Worm (Caenorhabditis elegans) whole organism, mixed stage, embryonic: ENCODE measurements around the gene cest-34.

Experiments used
- M03D4.4 ChIP-seq: sonication (generic microtip); optimal IDR thresholded peaks from 2 replicates; lab custom pipeline; 2017; ENCODE audit warnings: mild to moderate bottlenecking, missing genetic modification characterization, missing compliant biosample characterization
- bed-3 ChIP-seq: fragments of 200-800 bp; sonication (Bioruptor generic); optimal IDR thresholded peaks from 3 replicates; lab custom pipeline; 2018; ENCODE audit warnings: mild to moderate bottlenecking, missing genetic modification characterization, moderate library complexity, missing compliant biosample characterization
- blmp-1 ChIP-seq: fragments of 150-350 bp; optimal IDR thresholded peaks from 2 replicates; lab custom pipeline; 2014; ENCODE audit warnings: missing biosample characterization, missing genetic modification characterization
- ceh-39 ChIP-seq: fragments of 150-350 bp; optimal IDR thresholded peaks from 2 replicates; lab custom pipeline; 2014; ENCODE audit warnings: missing biosample characterization, missing genetic modification characterization
- ceh-43 ChIP-seq: fragments of 200-800 bp; sonication (Bioruptor generic); optimal IDR thresholded peaks from 2 replicates; lab custom pipeline; 2018; ENCODE audit warnings: mild to moderate bottlenecking, missing genetic modification characterization, moderate library complexity, missing compliant biosample characterization
- ceh-83 ChIP-seq: fragments of 200-800 bp; sonication (Bioruptor generic); optimal IDR thresholded peaks from 2 replicates; lab custom pipeline; 2018; ENCODE audit warnings: mild to moderate bottlenecking, missing genetic modification characterization, missing compliant biosample characterization
- ces-1 ChIP-seq: fragments of 150-350 bp; optimal IDR thresholded peaks from 2 replicates; lab custom pipeline; 2014; ENCODE audit warnings: missing biosample characterization, missing genetic modification reagents, missing genetic modification characterization
- cnd-1 ChIP-seq: fragments of 200-800 bp; sonication (Bioruptor generic); optimal IDR thresholded peaks from 2 replicates; lab custom pipeline; 2018; ENCODE audit warnings: mild to moderate bottlenecking, missing genetic modification characterization, missing compliant biosample characterization
- elt-3 ChIP-seq: fragments of 150-350 bp; optimal IDR thresholded peaks from 2 replicates; lab custom pipeline; 2014; ENCODE audit warnings: missing biosample characterization, missing genetic modification characterization
- flh-1 ChIP-seq: fragments of 200-800 bp; sonication (Bioruptor generic); optimal IDR thresholded peaks from 2 replicates; lab custom pipeline; 2018; ENCODE audit warnings: mild to moderate bottlenecking, missing genetic modification characterization, moderate library complexity, missing compliant biosample characterization
- ham-2 ChIP-seq: fragments of 200-800 bp; sonication (Bioruptor generic); optimal IDR thresholded peaks from 2 replicates; lab custom pipeline; 2018; ENCODE audit warnings: mild to moderate bottlenecking, missing genetic modification characterization, missing compliant biosample characterization
- hlh-1 ChIP-seq: fragments of 150-350 bp; optimal IDR thresholded peaks from 2 replicates; lab custom pipeline; 2014; ENCODE audit warnings: missing biosample characterization, missing genetic modification reagents, missing genetic modification characterization
- lin-13 ChIP-seq: fragments of 150-350 bp; optimal IDR thresholded peaks from 2 replicates; lab custom pipeline; 2014; ENCODE audit warnings: missing biosample characterization, missing genetic modification characterization
- lin-32 ChIP-seq: fragments of 200-800 bp; sonication (Bioruptor generic); optimal IDR thresholded peaks from 2 replicates; lab custom pipeline; 2018; ENCODE audit warnings: mild to moderate bottlenecking, missing genetic modification characterization, missing compliant biosample characterization
- mab-5 ChIP-seq: fragments of 150-350 bp; optimal IDR thresholded peaks from 2 replicates; lab custom pipeline; 2014; ENCODE audit warnings: missing biosample characterization, missing genetic modification characterization
- mep-1 ChIP-seq: fragments of 150-350 bp; optimal IDR thresholded peaks from 2 replicates; lab custom pipeline; 2017; ENCODE audit warnings: missing biosample characterization, missing genetic modification reagents, missing genetic modification characterization, inconsistent platforms
- mls-2 ChIP-seq: sonication (generic microtip); optimal IDR thresholded peaks from 2 replicates; lab custom pipeline; 2016; ENCODE audit warnings: mild to moderate bottlenecking, missing genetic modification characterization, moderate library complexity, missing compliant biosample characterization
- nhr-2 ChIP-seq: fragments of 150-350 bp; optimal IDR thresholded peaks from 2 replicates; lab custom pipeline; 2014; ENCODE audit warnings: missing biosample characterization, missing genetic modification characterization
- nhr-237 ChIP-seq: fragments of 150-350 bp; optimal IDR thresholded peaks from 2 replicates; lab custom pipeline; 2014; ENCODE audit warnings: missing biosample characterization, missing genetic modification characterization
- nhr-76 ChIP-seq: sonication (generic microtip); optimal IDR thresholded peaks from 2 replicates; lab custom pipeline; 2017; ENCODE audit warnings: missing biosample characterization, missing genetic modification characterization
- pha-4 ChIP-seq: fragments of 150-350 bp; optimal IDR thresholded peaks from 2 replicates; lab custom pipeline; 2018; ENCODE audit warnings: missing biosample characterization, missing genetic modification reagents, missing genetic modification characterization
- snpc-4 ChIP-seq: fragments of 150-350 bp; optimal IDR thresholded peaks from 2 replicates; lab custom pipeline; 2014; ENCODE audit warnings: missing biosample characterization, missing genetic modification characterization
- tbx-8 ChIP-seq: fragments of 200-800 bp; sonication (Bioruptor generic); optimal IDR thresholded peaks from 2 replicates; lab custom pipeline; 2018; ENCODE audit warnings: mild to moderate bottlenecking, missing genetic modification characterization, moderate library complexity, missing compliant biosample characterization
- unc-120 ChIP-seq: sonication (generic microtip); optimal IDR thresholded peaks from 2 replicates; lab custom pipeline; 2017; ENCODE audit warnings: missing genetic modification characterization, missing compliant biosample characterization; ENCODE audit not compliant: poor library complexity, severe bottlenecking
- unc-39 ChIP-seq: fragments of 150-350 bp; optimal IDR thresholded peaks from 2 replicates; lab custom pipeline; 2014; ENCODE audit warnings: missing biosample characterization, missing genetic modification characterization
- unc-62 ChIP-seq: fragments of 150-350 bp; optimal IDR thresholded peaks from 2 replicates; lab custom pipeline; 2014; ENCODE audit warnings: missing biosample characterization, missing genetic modification reagents, missing genetic modification characterization
- ztf-11 ChIP-seq: fragments of 150-350 bp; optimal IDR thresholded peaks from 2 replicates; lab custom pipeline; 2014; ENCODE audit warnings: missing biosample characterization, missing genetic modification characterization

cest-34 gene

DNA sequence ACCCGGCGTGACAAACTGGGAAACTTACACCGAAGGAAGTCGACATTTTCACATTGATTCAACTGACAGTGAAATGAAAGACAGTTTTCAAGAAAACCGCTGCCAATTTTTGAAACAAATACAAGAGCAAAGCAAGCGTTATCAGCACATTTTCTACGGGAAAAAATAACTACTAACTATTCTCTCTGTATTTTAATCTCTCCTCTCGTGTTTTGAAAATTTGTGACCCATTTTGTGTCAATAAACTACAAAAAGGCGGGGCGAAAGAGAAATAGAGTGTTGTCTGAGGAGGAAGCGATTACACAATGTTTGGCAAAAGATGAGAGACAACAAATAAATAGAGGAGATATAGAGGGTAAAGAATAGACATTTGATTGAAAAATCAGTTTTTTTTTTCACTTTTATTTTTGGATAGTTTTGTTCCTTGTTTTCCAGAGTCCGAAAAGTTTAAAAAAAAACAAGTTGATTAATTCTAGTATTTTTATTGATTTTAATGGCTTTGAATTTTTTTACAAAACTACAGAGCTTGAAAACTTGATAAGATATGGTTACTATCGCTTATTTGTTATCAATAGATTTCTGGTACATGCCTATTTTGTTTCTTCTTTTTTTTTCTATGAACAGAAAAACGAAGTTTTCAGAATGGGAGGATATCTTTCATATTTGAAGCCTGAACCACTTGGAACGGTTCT is at the start of gene cest-34:
Gene cest-34, plus strand, starts transcription at position 642 of the 692 bp plus-strand sequence.
- no peak for TF ChIP-seq tbx-8 (GFP tag; lab: Kevin White, UChicago)

DNA sequence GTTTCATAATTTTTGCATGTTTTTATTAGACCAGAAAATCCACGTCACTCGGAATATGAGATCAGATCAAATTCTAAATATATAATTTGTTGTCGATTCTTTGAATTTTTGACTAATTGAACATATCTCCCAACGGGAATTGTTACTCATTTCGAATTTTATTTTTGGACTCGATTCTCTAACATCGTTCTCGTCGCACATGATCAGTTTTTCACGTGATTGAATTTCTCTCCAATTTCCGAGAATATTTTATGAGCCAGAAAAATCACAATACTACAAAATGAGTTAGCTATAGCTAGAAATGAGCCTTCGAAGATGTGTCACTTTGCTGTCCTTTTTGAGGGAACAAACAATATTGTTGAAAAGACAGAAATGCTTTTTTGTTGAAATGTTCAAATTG is 45.8 kb upstream of the cest-34 start:
- no peak for TF ChIP-seq mep-1 (tag; lab: Kevin White, UChicago)
- TF ChIP-seq ces-1 (GFP tag; lab: Kevin White, UChicago): no peak
- TF ChIP-seq flh-1 (GFP tag; lab: Kevin White, UChicago): no peak
- TF ChIP-seq unc-39 (tag; lab: Kevin White, UChicago): no peak
- no peak for TF ChIP-seq lin-32 (GFP tag; lab: Kevin White, UChicago)
- TF ChIP-seq pha-4 (tag; lab: Kevin White, UChicago): no peak
- no peak for TF ChIP-seq cnd-1 (tag; lab: Kevin White, UChicago)
- TF ChIP-seq snpc-4: no peak

DNA sequence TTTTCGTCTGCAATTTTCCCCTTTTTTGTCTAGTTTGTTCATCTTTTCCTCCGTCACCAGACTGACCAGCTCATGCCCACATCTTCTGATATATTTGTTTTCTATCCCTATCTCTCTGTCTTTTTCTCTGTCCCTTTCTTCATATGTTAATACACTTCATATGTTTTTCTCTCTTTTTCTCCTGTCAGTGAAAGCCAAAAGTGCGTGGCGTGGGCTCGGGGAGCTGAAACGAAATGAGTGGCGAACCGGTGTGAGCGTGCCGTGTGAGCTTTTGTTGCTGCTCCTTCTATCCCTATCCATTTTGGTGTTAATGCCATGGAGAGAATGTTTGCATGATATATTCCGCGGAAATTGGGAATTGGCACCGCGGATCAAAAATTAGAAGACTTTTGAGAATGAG is 44.7 kb upstream of the cest-34 start:
- TF ChIP-seq ceh-43 (no peak), mls-2 (tag; lab: Kevin White, UChicago) (no peak)

DNA sequence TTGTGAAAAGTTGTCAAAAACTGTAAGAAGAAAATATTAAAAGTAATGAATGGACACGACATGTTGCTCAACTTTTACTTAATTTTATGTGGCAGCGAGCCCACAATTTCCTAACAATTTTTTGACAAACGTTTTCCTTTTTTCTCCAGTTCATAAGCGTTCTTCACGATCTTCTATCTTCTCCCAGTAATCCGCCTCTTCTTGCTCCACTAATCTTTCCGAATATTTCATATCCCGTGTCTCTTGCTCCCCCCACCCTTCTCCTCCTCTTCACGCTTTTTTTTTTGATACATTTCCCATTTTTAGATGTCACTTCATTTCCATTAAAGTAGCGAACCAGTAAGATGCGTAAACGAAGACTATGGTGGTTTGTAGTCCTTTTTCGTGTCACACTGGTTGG is 43.7 kb upstream of the cest-34 start, which contains the start of gene scd-2:
Gene scd-2, plus strand, starts transcription at position 301 of the 400 bp plus-strand sequence.
- TF ChIP-seq nhr-2 (no peak), lin-32 (GFP tag; lab: Kevin White, UChicago) (no peak), mab-5 (no peak), unc-62 (GFP tag; lab: Kevin White, UChicago) (no peak)

DNA sequence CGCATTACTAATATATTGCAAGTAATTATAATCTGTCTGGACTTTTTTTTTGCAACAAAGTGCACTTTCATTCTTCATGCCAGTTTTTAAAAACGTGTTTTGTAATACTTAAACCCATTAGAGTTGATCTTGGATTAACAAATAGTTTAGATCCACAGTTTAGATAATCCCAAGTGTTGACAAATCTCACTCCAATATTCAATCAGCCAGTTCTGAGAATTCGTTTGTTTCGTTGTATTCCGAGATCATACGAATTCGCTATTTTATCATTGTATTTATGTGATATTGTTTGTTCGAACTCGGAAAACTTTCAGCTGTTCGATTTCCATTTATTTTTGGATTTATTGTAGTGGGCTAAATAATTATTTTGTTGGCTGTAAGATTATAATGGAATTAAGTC is 30.8 kb upstream of the cest-34 start:
- TF ChIP-seq ces-1 (GFP tag; lab: Kevin White, UChicago) (no peak), hlh-1 (tag; lab: Kevin White, UChicago) (no peak), unc-120 (tag; lab: Kevin White, UChicago) (no peak), mab-5 (no peak), ham-2 (GFP tag; lab: Kevin White, UChicago) (no peak), ceh-43 (no peak), nhr-76 (no peak), M03D4.4 (tag; lab: Kevin White, UChicago) (no peak), nhr-2 (no peak), cnd-1 (tag; lab: Kevin White, UChicago) (no peak), lin-32 (GFP tag; lab: Kevin White, UChicago) (no peak), pha-4 (tag; lab: Kevin White, UChicago) (no peak)
- TF ChIP-seq, all 35 proteins: peak for 0

DNA sequence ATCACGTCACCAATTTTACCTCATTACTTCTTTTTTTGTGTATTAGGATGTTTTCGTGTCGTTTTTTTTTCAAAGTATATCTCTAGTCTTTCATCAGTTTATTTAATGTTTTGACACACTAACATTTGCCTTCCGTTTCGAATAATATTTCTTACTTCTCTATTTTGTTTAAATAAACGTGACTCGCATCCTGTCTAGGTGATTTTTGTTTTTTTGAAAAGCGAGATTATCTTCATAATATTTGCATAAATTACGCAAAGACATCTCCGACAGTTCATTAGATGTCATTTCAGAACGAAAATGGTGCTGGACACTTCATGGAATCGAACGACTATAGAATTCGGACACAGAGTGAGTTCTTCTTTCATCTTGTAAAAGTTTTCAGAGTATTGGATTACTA is 27.3 kb upstream of the cest-34 start, which contains the start of gene T10H9.1:
Gene T10H9.1, plus strand, starts transcription at position 301 of the 400 bp plus-strand sequence.
- TF ChIP-seq lin-13 (no peak), mab-5 (no peak), unc-39 (tag; lab: Kevin White, UChicago) (no peak), M03D4.4 (tag; lab: Kevin White, UChicago) (no peak), mls-2 (tag; lab: Kevin White, UChicago) (no peak), nhr-76 (no peak), elt-3 (tag; lab: Kevin White, UChicago) (no peak), nhr-2 (no peak), bed-3 (GFP tag; lab: Kevin White, UChicago) (no peak), snpc-4 (no peak), blmp-1 (tag; lab: Kevin White, UChicago) (no peak), ces-1 (GFP tag; lab: Kevin White, UChicago) (no peak)

DNA sequence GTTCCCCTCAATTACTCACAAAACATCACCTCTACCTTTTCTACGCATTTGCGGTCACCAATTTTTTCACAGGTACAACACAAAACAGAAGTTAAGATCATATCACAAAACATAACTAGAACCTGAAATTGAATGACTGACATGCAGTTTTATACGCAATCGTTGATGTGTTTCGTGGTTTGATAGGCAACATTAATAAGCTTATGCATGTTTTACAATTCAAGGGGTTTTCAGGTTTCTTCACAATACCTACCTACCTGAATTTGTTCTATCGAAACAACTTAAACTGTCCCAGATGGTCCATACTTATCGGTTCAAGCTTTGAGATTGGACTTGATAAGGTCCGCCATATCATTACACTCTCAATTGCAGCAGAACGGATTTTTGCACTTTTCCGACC is 26.1 kb upstream of the cest-34 start:
- TF ChIP-seq bed-3 (GFP tag; lab: Kevin White, UChicago) (no peak), mep-1 (tag; lab: Kevin White, UChicago) (no peak), elt-3 (tag; lab: Kevin White, UChicago) (no peak), ceh-39 (tag; lab: Kevin White, UChicago) (no peak), ceh-83 (GFP tag; lab: Kevin White, UChicago) (no peak), nhr-237 (no peak), ceh-43 (no peak), unc-120 (tag; lab: Kevin White, UChicago) (no peak), unc-62 (GFP tag; lab: Kevin White, UChicago) (no peak), pha-4 (tag; lab: Kevin White, UChicago) (no peak), ztf-11 (tag; lab: Kevin White, UChicago) (no peak)
